Fruit fly (Drosophila melanogaster): ENCODE results near the gene Pkc98E.

The Pkc98E gene

DNA sequence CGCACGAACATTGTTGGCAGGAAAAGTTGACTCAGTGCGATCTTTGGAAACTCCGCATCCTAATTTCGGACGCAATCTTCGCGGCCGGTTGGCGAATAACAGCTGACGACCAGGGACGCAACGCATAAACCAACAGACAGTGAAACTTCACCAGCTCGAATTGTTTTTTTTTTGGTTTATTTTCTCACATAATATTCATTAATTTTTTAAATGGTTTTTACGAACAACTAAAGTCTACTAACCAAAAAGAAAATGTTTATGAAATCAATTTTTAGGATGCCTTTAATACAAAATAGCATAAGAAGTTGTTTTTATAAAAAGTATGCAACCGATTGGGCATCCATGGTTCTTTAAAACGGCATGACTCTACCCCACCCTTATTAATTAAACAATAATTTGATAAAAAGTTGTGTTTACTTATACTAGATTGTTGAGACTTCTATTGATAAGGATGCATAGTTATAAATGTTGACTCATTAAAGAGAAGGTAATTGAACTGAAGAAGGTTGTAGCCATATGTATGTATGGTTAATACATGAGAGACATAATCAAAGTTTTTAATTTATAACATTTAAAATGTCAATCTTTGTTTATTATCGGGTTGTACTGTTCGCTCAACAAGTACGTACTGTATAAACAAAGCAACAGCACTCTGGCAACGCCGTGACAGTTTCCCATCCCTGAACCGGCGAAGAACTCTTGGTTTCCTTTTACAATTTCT, 4.9 kb upstream of the Pkc98E start, which contains the start of the genes beta4GalNAcTB and Cpsf100 (continued):
- no peak for TF ChIP-seq MESR4 (GFP tag; optimal IDR thresholded peaks at IDR 0.05)
- TF ChIP-seq grau (tag; optimal IDR thresholded peaks at IDR 0.05) = peak; percentile 97
- TF ChIP-seq CG11398 (GFP tag; optimal IDR thresholded peaks at IDR 0.05) = no peak
- TF ChIP-seq CG7839 (tag; optimal IDR thresholded peaks at IDR 0.05) = peak; percentile 79
- peak; percentile 31 to 83 for TF ChIP-seq crp (GFP tag; optimal IDR thresholded peaks at IDR 0.05)
- TF ChIP-seq CG7372 (GFP tag; IDR thresholded peaks at IDR 0.05) = peak; percentile 34
- no peak for TF ChIP-seq HLH4C (GFP tag; IDR thresholded peaks at IDR 0.05; ENCODE audit: partially characterized antibody)
- TF ChIP-seq CG33213 (GFP tag; optimal IDR thresholded peaks at IDR 0.05) = no peak
- TF ChIP-seq vnd (GFP tag; IDR thresholded peaks at IDR 0.05; ENCODE audit: partially characterized antibody) = no peak
- peak; percentile 48; the same call in 1 of the 2 replicates for TF ChIP-seq sob (GFP tag; IDR thresholded peaks at IDR 0.05)
- peak; percentile 72 for TF ChIP-seq tin (GFP tag; optimal IDR thresholded peaks at IDR 0.05)
- TF ChIP-seq knrl (GFP tag; IDR thresholded peaks at IDR 0.05; ENCODE audit: partially characterized antibody) = no peak
- peak; percentile 10 for TF ChIP-seq Atf3 (GFP tag; optimal IDR thresholded peaks at IDR 0.05)
- TF ChIP-seq CG11695 (GFP tag; IDR thresholded peaks at IDR 0.05) = peak; percentile 25; the same call in 1 of the 3 replicates
- TF ChIP-seq ftz-f1 (GFP tag; optimal IDR thresholded peaks at IDR 0.05) = no peak
- peak; percentile 11 for TF ChIP-seq Jarid2 (GFP tag; optimal IDR thresholded peaks at IDR 0.05)
- peak; percentile 65 for TF ChIP-seq Nf-YC (tag; optimal IDR thresholded peaks at IDR 0.05)
- no peak for TF ChIP-seq disco-r (GFP tag; optimal IDR thresholded peaks at IDR 0.05)
- TF ChIP-seq Dref (GFP tag; IDR thresholded peaks at IDR 0.05) = no peak
- no peak for TF ChIP-seq bowl (GFP tag; IDR thresholded peaks at IDR 0.05)
- no peak for TF ChIP-seq lbe (GFP tag; optimal IDR thresholded peaks at IDR 0.05)
- no peak for TF ChIP-seq pros (GFP tag; optimal IDR thresholded peaks at IDR 0.05)
- no peak for TF ChIP-seq gfzf (GFP tag; optimal IDR thresholded peaks at IDR 0.05)
- no peak for TF ChIP-seq bbx (GFP tag; IDR thresholded peaks at IDR 0.05; ENCODE audit: partially characterized antibody)
- TF ChIP-seq NC2α (GFP tag; optimal IDR thresholded peaks at IDR 0.05) = peak; percentile 7
- TF ChIP-seq CG13287 (GFP tag; IDR thresholded peaks at IDR 0.05; ENCODE audit: partially characterized antibody) = no peak
- TF ChIP-seq pzg (GFP tag; optimal IDR thresholded peaks at IDR 0.05) = peak; percentile 34
- TF ChIP-seq CG18476 (GFP tag; optimal IDR thresholded peaks at IDR 0.05) = peak; percentile 78
- peak; percentile 59 for TF ChIP-seq Aef1 (GFP tag; IDR thresholded peaks at IDR 0.05)
- no peak for TF ChIP-seq gt (GFP tag; IDR thresholded peaks at IDR 0.05)
- peak; percentile 80 for TF ChIP-seq exex (tag; optimal IDR thresholded peaks at IDR 0.05)
- TF ChIP-seq esg (GFP tag; conservative IDR thresholded peaks at IDR 0.05) = peak; percentile 58
- peak; percentile 92 for TF ChIP-seq CG30403 (GFP tag; optimal IDR thresholded peaks at IDR 0.05)
- peak; percentile 79 for TF ChIP-seq CG9932 (GFP tag; IDR thresholded peaks at IDR 0.05)
- TF ChIP-seq sr (GFP tag; IDR thresholded peaks at IDR 0.05) = no peak
- TF ChIP-seq CG9609 (GFP tag; optimal IDR thresholded peaks at IDR 0.05) = peak; percentile 42
- TF ChIP-seq CG18599 (GFP tag; optimal IDR thresholded peaks at IDR 0.05) = peak; percentile 74
- TF ChIP-seq mirr (GFP tag; optimal IDR thresholded peaks at IDR 0.05) = no peak
- TF ChIP-seq CG2120 (GFP tag; optimal IDR thresholded peaks at IDR 0.05) = peak; percentile 79
- peak; percentile 57 for TF ChIP-seq CG10979 (tag; optimal IDR thresholded peaks at IDR 0.05)
- TF ChIP-seq CG9215 (GFP tag; IDR thresholded peaks at IDR 0.05) = peak; percentile 70
- TF ChIP-seq gcm (GFP tag; optimal IDR thresholded peaks at IDR 0.05) = no peak
- TF ChIP-seq CG6689 (GFP tag; IDR thresholded peaks at IDR 0.05) = peak; percentile 78
- peak; percentile 9; the same call in 1 of the 3 replicates for TF ChIP-seq CG3726 (GFP tag; IDR thresholded peaks at IDR 0.05)
- peak; percentile 64 for TF ChIP-seq CG32772 (GFP tag; IDR thresholded peaks at IDR 0.05)
- TF ChIP-seq tna (GFP tag; IDR thresholded peaks at IDR 0.05; ENCODE audit: partially characterized antibody) = no peak
- TF ChIP-seq CG5245 (GFP tag; optimal IDR thresholded peaks at IDR 0.05) = peak; percentile 60
- TF ChIP-seq CG15269 (tag; optimal IDR thresholded peaks at IDR 0.05) = peak; percentile 70
- peak; percentile 42 to 57 for TF ChIP-seq Hr51 (GFP tag; optimal IDR thresholded peaks at IDR 0.05)
